Worm (Caenorhabditis elegans) whole organism, young adult: ENCODE results near the gene mmaa-1.
A peak's percentile ranks its signal among the peaks of the same experiment; 100 is the strongest.

Experiments
- B0336.3 ChIP-seq: fragments of 200-800 bp; sonication (Bioruptor generic); IDR thresholded peaks from 2 replicates; pipeline ENCODE4 v1.3.6; 2022; ENCODE audit warnings: missing genetic modification characterization, missing compliant biosample characterization
- F10E7.11 ChIP-seq: sonication (generic microtip); optimal IDR thresholded peaks from 2 replicates; lab custom pipeline; 2017; ENCODE audit warnings: mild to moderate bottlenecking, missing genetic modification characterization, moderate library complexity, missing compliant biosample characterization
- F33H1.4 ChIP-seq: fragments of 200-800 bp; sonication (Bioruptor generic); IDR thresholded peaks from 2 replicates; pipeline ENCODE4 v1.3.6; 2022; ENCODE audit warnings: missing genetic modification reagents, missing genetic modification characterization, missing compliant biosample characterization
- F39B2.1 ChIP-seq: fragments of 200-800 bp; sonication (Bioruptor generic); IDR thresholded peaks from 2 replicates; pipeline ENCODE4 v1.3.6; 2022; ENCODE audit warnings: missing genetic modification reagents, missing genetic modification characterization, missing compliant biosample characterization
- F49E8.2 ChIP-seq: sonication (generic microtip); optimal IDR thresholded peaks from 3 replicates; lab custom pipeline; 2017; ENCODE audit warnings: missing genetic modification characterization, mild to moderate bottlenecking, missing compliant biosample characterization, antibody characterized with exemption, moderate library complexity; ENCODE audit not compliant: insufficient read depth
- F52B5.7 ChIP-seq: sonication (generic microtip); optimal IDR thresholded peaks from 2 replicates; lab custom pipeline; 2016; ENCODE audit warnings: mild to moderate bottlenecking, missing genetic modification characterization, missing compliant biosample characterization
- F57A8.1 ChIP-seq: fragments of 200-800 bp; sonication (Bioruptor generic); optimal IDR thresholded peaks from 2 replicates; lab custom pipeline; 2018; ENCODE audit warnings: mild to moderate bottlenecking, missing genetic modification characterization, moderate library complexity, missing compliant biosample characterization
- F57C9.4 ChIP-seq: sonication (generic microtip); optimal IDR thresholded peaks from 2 replicates; lab custom pipeline; 2017; ENCODE audit warnings: mild to moderate bottlenecking, missing genetic modification characterization, missing compliant biosample characterization
- Y53G8AR.9 ChIP-seq: fragments of 200-800 bp; sonication (Bioruptor generic); conservative IDR thresholded peaks from 2 replicates; pipeline ENCODE4 v1.3.6; 2022; ENCODE audit warnings: missing genetic modification reagents, missing genetic modification characterization, missing compliant biosample characterization
- Y56A3A.18 ChIP-seq: fragments of 200-800 bp; sonication (Bioruptor generic); IDR thresholded peaks from 2 replicates; pipeline ENCODE4 v1.3.6; 2022; ENCODE audit warnings: missing genetic modification reagents, missing genetic modification characterization, missing compliant biosample characterization
- ama-1 ChIP-seq, 3 experiments: fragments of 150-350 bp in 1 of 3; sonication (generic microtip) in 2 of 3; optimal IDR thresholded peaks; 2 replicates each; lab custom pipeline; 2014 to 2018; ENCODE audit warnings: missing biosample characterization in 2 of 3, missing genetic modification characterization in 2 of 3, missing genetic modification reagents in 2 of 3
- attf-5 ChIP-seq: fragments of 200-800 bp; sonication (Bioruptor generic); optimal IDR thresholded peaks from 2 replicates; lab custom pipeline; 2018; ENCODE audit warnings: mild to moderate bottlenecking, missing genetic modification characterization, missing compliant biosample characterization
- bed-1 ChIP-seq: fragments of 200-800 bp; sonication (Bioruptor generic); IDR thresholded peaks from 2 replicates; pipeline ENCODE4 v1.3.6; 2022; ENCODE audit warnings: missing genetic modification reagents, missing genetic modification characterization, missing compliant biosample characterization
- ccch-3 ChIP-seq: fragments of 200-800 bp; sonication (Bioruptor generic); optimal IDR thresholded peaks from 2 replicates; lab custom pipeline; 2018; ENCODE audit warnings: mild to moderate bottlenecking, missing genetic modification characterization, missing compliant biosample characterization
- cebp-1 ChIP-seq, 2 experiments: fragments of 200-800 bp in 1 of 2; sonication (Bioruptor generic) in 1 of 2; sonication (generic microtip) in 1 of 2; IDR thresholded peaks in 1 of 2; optimal IDR thresholded peaks in 1 of 2; 2 replicates each; pipeline versions ENCODE4 v1.3.6 to Lab custom; 2017 to 2022; ENCODE audit warnings: missing compliant biosample characterization in 2 of 2, missing genetic modification characterization in 2 of 2, mild to moderate bottlenecking in 1 of 2, missing genetic modification reagents in 1 of 2, moderate library complexity in 1 of 2
- cebp-2 ChIP-seq: fragments of 200-800 bp; sonication (Bioruptor generic); IDR thresholded peaks from 2 replicates; pipeline ENCODE4 v1.3.6; 2022; ENCODE audit warnings: missing genetic modification characterization, missing compliant biosample characterization
- ceh-27 ChIP-seq: fragments of 200-800 bp; sonication (Bioruptor generic); optimal IDR thresholded peaks from 2 replicates; lab custom pipeline; 2018; ENCODE audit warnings: mild to moderate bottlenecking, missing genetic modification characterization, moderate library complexity, missing compliant biosample characterization
- die-1 ChIP-seq: sonication (generic microtip); optimal IDR thresholded peaks from 2 replicates; lab custom pipeline; 2016; ENCODE audit warnings: missing genotype, mild to moderate bottlenecking, missing genetic modification characterization, missing compliant biosample characterization
- efl-1 ChIP-seq: fragments of 150-350 bp; optimal IDR thresholded peaks from 2 replicates; lab custom pipeline; 2014; ENCODE audit warnings: missing biosample characterization, missing genetic modification reagents, missing genetic modification characterization
- egl-18 ChIP-seq: fragments of 200-800 bp; sonication (Bioruptor generic); IDR thresholded peaks from 2 replicates; pipeline ENCODE4 v1.3.6; 2022; ENCODE audit warnings: missing genetic modification reagents, missing genetic modification characterization, missing compliant biosample characterization
- egl-44 ChIP-seq: fragments of 200-800 bp; sonication (Bioruptor generic); IDR thresholded peaks from 2 replicates; pipeline ENCODE4 v1.3.6; 2022; ENCODE audit warnings: missing genetic modification reagents, missing genetic modification characterization, missing compliant biosample characterization
- him-1 ChIP-seq: sonication (generic microtip); optimal IDR thresholded peaks from 2 replicates; lab custom pipeline; 2016; ENCODE audit warnings: missing genotype, missing genetic modification reagents, missing genetic modification characterization, missing compliant biosample characterization
- hlh-26 ChIP-seq: fragments of 200-800 bp; sonication (Bioruptor generic); conservative IDR thresholded peaks from 2 replicates; pipeline ENCODE4 v1.3.6; 2022; ENCODE audit warnings: missing genetic modification reagents, missing genetic modification characterization, missing compliant biosample characterization
- hsf-1 ChIP-seq: fragments of 200-800 bp; sonication (Bioruptor generic); IDR thresholded peaks from 2 replicates; pipeline ENCODE4 v1.3.6; 2022; ENCODE audit warnings: missing genetic modification reagents, missing genetic modification characterization, missing compliant biosample characterization
- lag-1 ChIP-seq: fragments of 200-800 bp; sonication (Bioruptor generic); IDR thresholded peaks from 2 replicates; pipeline ENCODE4 v1.3.6; 2022; ENCODE audit warnings: missing genetic modification reagents, missing genetic modification characterization, missing compliant biosample characterization
- let-526 ChIP-seq: fragments of 200-800 bp; sonication (Bioruptor generic); IDR thresholded peaks from 2 replicates; pipeline ENCODE4 v1.3.6; 2022; ENCODE audit warnings: missing genetic modification reagents, missing genetic modification characterization, missing compliant biosample characterization
- let-607 ChIP-seq, 2 experiments: fragments of 200-800 bp in 1 of 2; sonication (Bioruptor generic) in 1 of 2; sonication (generic microtip) in 1 of 2; optimal IDR thresholded peaks; 2 replicates each; lab custom pipeline; 2016 to 2018; ENCODE audit warnings: mild to moderate bottlenecking in 2 of 2, missing compliant biosample characterization in 2 of 2, missing genetic modification characterization in 2 of 2, moderate library complexity in 2 of 2, missing genotype in 1 of 2
- lin-26 ChIP-seq: fragments of 200-800 bp; sonication (Bioruptor generic); IDR thresholded peaks from 2 replicates; pipeline ENCODE4 v1.3.6; 2022; ENCODE audit warnings: missing genetic modification reagents, missing genetic modification characterization, missing compliant biosample characterization
- lin-35 ChIP-seq, 3 experiments: fragments of 150-350 bp in 2 of 3; sonication (generic microtip) in 1 of 3; optimal IDR thresholded peaks; 2 replicates each; lab custom pipeline; 2014 to 2018; ENCODE audit warnings: missing biosample characterization in 3 of 3, missing genetic modification characterization in 3 of 3, missing genetic modification reagents in 3 of 3
- lin-40 ChIP-seq: sonication (generic microtip); optimal IDR thresholded peaks from 2 replicates; lab custom pipeline; 2016; ENCODE audit warnings: missing genetic modification characterization, mild to moderate bottlenecking, missing compliant biosample characterization, missing genotype, missing genetic modification reagents
- lin-54 ChIP-seq: fragments of 200-800 bp; sonication (Bioruptor generic); optimal IDR thresholded peaks from 2 replicates; lab custom pipeline; 2018; ENCODE audit warnings: mild to moderate bottlenecking, missing genetic modification characterization, missing compliant biosample characterization
- madf-6 ChIP-seq: fragments of 200-800 bp; sonication (Bioruptor generic); IDR thresholded peaks from 2 replicates; pipeline ENCODE4 v1.3.6; 2022; ENCODE audit warnings: missing genetic modification reagents, missing genetic modification characterization, missing compliant biosample characterization
- mxl-1 ChIP-seq: sonication (generic microtip); optimal IDR thresholded peaks from 2 replicates; lab custom pipeline; 2016; ENCODE audit warnings: missing genetic modification characterization, missing compliant biosample characterization
- nfya-1 ChIP-seq: sonication (generic microtip); optimal IDR thresholded peaks from 2 replicates; lab custom pipeline; 2017; ENCODE audit warnings: antibody characterized with exemption, missing compliant biosample characterization, missing genetic modification characterization, borderline replicate concordance; ENCODE audit not compliant: insufficient read depth
- nhr-80 ChIP-seq: sonication (generic microtip); optimal IDR thresholded peaks from 2 replicates; lab custom pipeline; 2016; ENCODE audit warnings: missing genetic modification characterization, missing compliant biosample characterization
- pbrm-1 ChIP-seq: fragments of 200-800 bp; sonication (Bioruptor generic); IDR thresholded peaks from 2 replicates; pipeline ENCODE4 v1.3.6; 2022; ENCODE audit warnings: missing genetic modification reagents, missing genetic modification characterization, missing compliant biosample characterization
- rec-8 ChIP-seq, 2 experiments: sonication (generic microtip); optimal IDR thresholded peaks; 2 replicates each; lab custom pipeline; 2016; ENCODE audit warnings: mild to moderate bottlenecking in 2 of 2, missing genetic modification characterization in 2 of 2, missing genetic modification reagents in 2 of 2, missing genotype in 2 of 2, missing biosample characterization in 1 of 2, missing compliant biosample characterization in 1 of 2, moderate library complexity in 1 of 2
- snpc-1.1 ChIP-seq: sonication (generic microtip); optimal IDR thresholded peaks from 2 replicates; lab custom pipeline; 2017; ENCODE audit warnings: missing genetic modification characterization, mild to moderate bottlenecking, missing compliant biosample characterization, antibody characterized with exemption, moderate library complexity, missing genotype, missing genetic modification reagents; ENCODE audit not compliant: insufficient read depth
- somi-1 ChIP-seq: fragments of 200-800 bp; sonication (Bioruptor generic); optimal IDR thresholded peaks from 2 replicates; lab custom pipeline; 2018; ENCODE audit warnings: mild to moderate bottlenecking, missing genetic modification characterization, missing compliant biosample characterization
- tbp1 ChIP-seq: fragments of 200-800 bp; sonication (Bioruptor generic); optimal IDR thresholded peaks from 2 replicates; lab custom pipeline; 2018; ENCODE audit warnings: mild to moderate bottlenecking, missing genetic modification characterization, missing compliant biosample characterization
- tlf-1 ChIP-seq: fragments of 200-800 bp; sonication (Bioruptor generic); optimal IDR thresholded peaks from 2 replicates; lab custom pipeline; 2018; ENCODE audit warnings: mild to moderate bottlenecking, missing genetic modification characterization, missing compliant biosample characterization
- ztf-22 ChIP-seq: fragments of 200-800 bp; sonication (Bioruptor generic); optimal IDR thresholded peaks from 2 replicates; lab custom pipeline; 2018; ENCODE audit warnings: mild to moderate bottlenecking, missing genetic modification characterization, moderate library complexity, missing compliant biosample characterization
- ztf-26 ChIP-seq: sonication (generic microtip); optimal IDR thresholded peaks from 2 replicates; lab custom pipeline; 2017; ENCODE audit warnings: missing genetic modification characterization, missing compliant biosample characterization
- ztf-3 ChIP-seq: fragments of 200-800 bp; sonication (Bioruptor generic); optimal IDR thresholded peaks from 2 replicates; lab custom pipeline; 2018; ENCODE audit warnings: mild to moderate bottlenecking, missing genetic modification characterization, missing compliant biosample characterization

The mmaa-1 gene

ce11 chrII:7060202-7060601 is 40.8 kb downstream of the mmaa-1 start (continued):
- TF ChIP-seq snpc-1.1 (no peak), F52B5.7 (no peak), F57C9.4 (tag; lab: Kevin White, UChicago) (no peak), ama-1 (optimal IDR thresholded peaks at IDR 0.05; lab: Kevin White, UChicago) (no peak), ama-1 (GFP tag; optimal IDR thresholded peaks at IDR 0.05; lab: Kevin White, UChicago) (no peak), hlh-26 (GFP tag; lab: Robert Waterston, UW) (no peak), ccch-3 (GFP tag; lab: Kevin White, UChicago) (no peak), egl-44 (GFP tag; lab: Robert Waterston, UW) (no peak), bed-1 (GFP tag; lab: Robert Waterston, UW) (no peak), rec-8 (tag; optimal IDR thresholded peaks at IDR 0.05; lab: Kevin White, UChicago) (no peak), mxl-1 (tag; lab: Kevin White, UChicago) (no peak), F57A8.1 (GFP tag; lab: Kevin White, UChicago) (no peak), ztf-3 (GFP tag; lab: Kevin White, UChicago) (no peak), madf-6 (GFP tag; lab: Robert Waterston, UW) (no peak), tbp1 (GFP tag; lab: Kevin White, UChicago) (peak; percentile 32), F39B2.1 (no peak), cebp-1 (GFP tag; IDR thresholded peaks at IDR 0.05; lab: Robert Waterston, UW) (no peak), cebp-1 (tag; optimal IDR thresholded peaks at IDR 0.05; lab: Kevin White, UChicago) (peak; percentile 41), him-1 (no peak), F10E7.11 (tag; lab: Kevin White, UChicago) (no peak), F33H1.4 (GFP tag; lab: Robert Waterston, UW) (no peak)

DNA sequence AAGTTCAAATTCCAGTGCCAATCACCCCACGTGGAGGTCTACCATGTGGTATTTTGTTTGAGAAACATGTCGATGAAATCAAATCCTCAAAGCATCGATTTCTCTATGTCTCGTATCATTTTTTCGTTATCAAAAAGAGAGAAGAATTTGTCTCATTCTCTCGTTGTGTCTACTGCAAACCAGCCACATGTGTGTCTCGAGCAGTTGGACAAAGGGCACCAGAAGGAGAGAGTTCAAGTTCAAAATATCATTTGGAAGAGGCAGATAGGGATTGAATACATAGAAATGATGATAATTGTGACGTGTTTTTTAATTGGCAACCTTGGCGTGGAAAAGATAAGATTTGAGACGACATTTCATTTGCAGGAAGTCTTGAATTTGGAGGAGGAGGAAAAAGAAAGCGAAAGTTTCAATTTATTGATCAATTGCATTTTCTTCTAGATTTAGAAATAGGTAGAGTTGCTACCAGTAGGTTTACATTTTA is 41.6 kb downstream of the mmaa-1 start:
- TF ChIP-seq lag-1 (no peak), nfya-1 (tag; lab: Kevin White, UChicago) (no peak), egl-18 (GFP tag; lab: Robert Waterston, UW) (no peak), lin-35 (GFP tag; optimal IDR thresholded peaks at IDR 0.05; lab: Kevin White, UChicago) (peak in 1 of 3 experiments; percentile 39), tbp1 (GFP tag; lab: Kevin White, UChicago) (no peak), die-1 (tag; lab: Kevin White, UChicago) (peak; percentile 3), lin-54 (GFP tag; lab: Kevin White, UChicago) (peak; percentile 29), cebp-1 (GFP tag; IDR thresholded peaks at IDR 0.05; lab: Robert Waterston, UW) (no peak), cebp-1 (tag; optimal IDR thresholded peaks at IDR 0.05; lab: Kevin White, UChicago) (peak; percentile 55), Y56A3A.18 (GFP tag; lab: Robert Waterston, UW) (0 out of 2 replicates have a peak, but pooled peaks have one; percentile 36), lin-40 (tag; lab: Kevin White, UChicago) (peak; percentile 43), ztf-3 (GFP tag; lab: Kevin White, UChicago) (no peak), B0336.3 (no peak), Y53G8AR.9 (GFP tag; lab: Robert Waterston, UW) (no peak), somi-1 (GFP tag; lab: Kevin White, UChicago) (peak; percentile 62), pbrm-1 (GFP tag; lab: Robert Waterston, UW) (peak; percentile 53; the same call in 1 of the 2 replicates), ztf-22 (GFP tag; lab: Kevin White, UChicago) (no peak), let-607 (tag; optimal IDR thresholded peaks at IDR 0.05; lab: Kevin White, UChicago) (peak in 1 of 2 experiments; percentile 36), efl-1 (GFP tag; lab: Kevin White, UChicago) (no peak), tlf-1 (GFP tag; lab: Kevin White, UChicago) (no peak), ama-1 (optimal IDR thresholded peaks at IDR 0.05; lab: Kevin White, UChicago) (no peak), ama-1 (GFP tag; optimal IDR thresholded peaks at IDR 0.05; lab: Kevin White, UChicago) (no peak), F49E8.2 (tag; lab: Kevin White, UChicago) (no peak), nhr-80 (peak; percentile 70), lin-26 (GFP tag; lab: Robert Waterston, UW) (0 out of 2 replicates have a peak, but pooled peaks have one; percentile 53), attf-5 (peak; percentile 62), egl-44 (GFP tag; lab: Robert Waterston, UW) (no peak), let-526 (GFP tag; lab: Robert Waterston, UW) (0 out of 2 replicates have a peak, but pooled peaks have one; percentile 21), ztf-26 (tag; lab: Kevin White, UChicago) (peak; percentile 36), hsf-1 (no peak), cebp-2 (GFP tag; lab: Robert Waterston, UW) (no peak), ceh-27 (no peak)
